Worm (Caenorhabditis elegans): ENCODE measurements around the gene ZK328.6.

DNA sequence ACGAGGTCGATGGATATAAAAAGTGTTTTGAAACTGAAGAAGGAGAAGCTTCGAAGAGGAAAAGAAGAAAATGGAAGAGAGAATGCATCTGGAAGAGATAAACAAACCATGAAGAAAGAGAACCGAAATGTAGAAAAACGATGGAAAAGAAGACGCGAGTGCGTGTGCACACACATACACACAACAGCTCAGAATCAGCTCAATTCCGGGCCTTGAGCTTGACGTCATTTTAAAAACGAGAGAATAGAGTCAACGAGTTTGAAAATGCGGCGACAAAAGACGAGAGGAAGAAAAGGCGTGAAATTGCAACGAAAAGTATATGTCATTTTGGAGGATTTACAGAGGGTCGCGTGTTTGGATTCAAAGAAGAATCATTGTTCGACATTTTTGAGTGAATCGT is 30.8 kb downstream of the ZK328.6 start:
- TF ChIP-seq nhr-12 (tag; optimal IDR thresholded peaks at IDR 0.05) (no peak), unc-55 (GFP tag; optimal IDR thresholded peaks at IDR 0.05) (peak; percentile 77), aly-2 (tag; optimal IDR thresholded peaks at IDR 0.05) (no peak), R02D3.7 (tag; optimal IDR thresholded peaks at IDR 0.05) (no peak), unc-62 (GFP tag; optimal IDR thresholded peaks at IDR 0.05) (no peak)

Measured in whole organism, L2 larva.